Worm (Caenorhabditis elegans) whole organism, L2 larva: ENCODE results near the gene adss-1.
A peak's percentile ranks its signal among the peaks of the same experiment; 100 is the strongest.

Experiments used
- C34F6.9 ChIP-seq: fragments of 150-350 bp; optimal IDR thresholded peaks from 2 replicates; lab custom pipeline; 2014; ENCODE audit warnings: missing biosample characterization, missing genetic modification characterization
- F13H6.1 ChIP-seq: sonication (generic microtip); optimal IDR thresholded peaks from 2 replicates; lab custom pipeline; 2016; ENCODE audit warnings: missing genetic modification characterization, missing compliant biosample characterization
- R02D3.7 ChIP-seq: fragments of 150-350 bp; optimal IDR thresholded peaks from 2 replicates; lab custom pipeline; 2014; ENCODE audit warnings: missing biosample characterization, missing genetic modification characterization
- Y55F3AM.14 ChIP-seq: fragments of 200-800 bp; sonication (Bioruptor generic); optimal IDR thresholded peaks from 2 replicates; lab custom pipeline; 2018; ENCODE audit warnings: mild to moderate bottlenecking, missing genetic modification characterization, missing compliant biosample characterization
- ZK546.5 ChIP-seq: sonication (generic microtip); optimal IDR thresholded peaks from 2 replicates; lab custom pipeline; 2017; ENCODE audit warnings: missing biosample characterization, missing genetic modification characterization
- aly-2 ChIP-seq: fragments of 150-350 bp; optimal IDR thresholded peaks from 2 replicates; lab custom pipeline; 2014; ENCODE audit warnings: missing biosample characterization, missing genetic modification characterization
- blmp-1 ChIP-seq: sonication (generic microtip); optimal IDR thresholded peaks from 2 replicates; lab custom pipeline; 2017; ENCODE audit warnings: missing genetic modification characterization, mild to moderate bottlenecking, missing compliant biosample characterization, antibody characterized with exemption, moderate library complexity; ENCODE audit not compliant: insufficient read depth
- ceh-16 ChIP-seq: fragments of 150-350 bp; optimal IDR thresholded peaks from 2 replicates; lab custom pipeline; 2014; ENCODE audit warnings: missing biosample characterization, missing genetic modification characterization
- crh-2 ChIP-seq: sonication (generic microtip); optimal IDR thresholded peaks from 2 replicates; lab custom pipeline; 2017; ENCODE audit warnings: missing biosample characterization, missing genetic modification characterization
- dmd-4 ChIP-seq: sonication (generic microtip); optimal IDR thresholded peaks from 2 replicates; lab custom pipeline; 2017; ENCODE audit warnings: missing biosample characterization, missing genetic modification characterization
- elt-3 ChIP-seq: sonication (generic microtip); optimal IDR thresholded peaks from 2 replicates; lab custom pipeline; 2017; ENCODE audit warnings: missing biosample characterization, missing genetic modification characterization
- fos-1 ChIP-seq: fragments of 150-350 bp; optimal IDR thresholded peaks from 2 replicates; lab custom pipeline; 2014; ENCODE audit warnings: missing biosample characterization, missing genetic modification characterization
- lin-39 ChIP-seq: fragments of 150-350 bp; optimal IDR thresholded peaks from 2 replicates; lab custom pipeline; 2014; ENCODE audit warnings: missing biosample characterization, missing genetic modification reagents, missing genetic modification characterization
- lsy-2 ChIP-seq, 2 experiments: fragments of 150-350 bp in 1 of 2; sonication (generic microtip) in 1 of 2; optimal IDR thresholded peaks; 2 replicates each; lab custom pipeline; 2014 to 2017; ENCODE audit warnings: missing biosample characterization in 2 of 2, missing genetic modification characterization in 2 of 2
- mab-5 ChIP-seq: fragments of 150-350 bp; optimal IDR thresholded peaks from 2 replicates; lab custom pipeline; 2014; ENCODE audit warnings: missing biosample characterization, missing genetic modification characterization
- mbf-1 ChIP-seq: sonication (generic microtip); optimal IDR thresholded peaks from 2 replicates; lab custom pipeline; 2017; ENCODE audit warnings: missing biosample characterization, missing genetic modification characterization
- nhr-10 ChIP-seq: sonication (generic microtip); optimal IDR thresholded peaks from 2 replicates; lab custom pipeline; 2017; ENCODE audit warnings: missing biosample characterization, missing genetic modification characterization
- nhr-11 ChIP-seq: fragments of 150-350 bp; optimal IDR thresholded peaks from 2 replicates; lab custom pipeline; 2014; ENCODE audit warnings: missing biosample characterization, missing genetic modification characterization
- nhr-12 ChIP-seq: fragments of 150-350 bp; optimal IDR thresholded peaks from 2 replicates; lab custom pipeline; 2014; ENCODE audit warnings: missing biosample characterization, missing genetic modification characterization
- nhr-129 ChIP-seq: fragments of 150-350 bp; optimal IDR thresholded peaks from 2 replicates; lab custom pipeline; 2014; ENCODE audit warnings: missing biosample characterization, missing genetic modification characterization
- nhr-21 ChIP-seq: fragments of 150-350 bp; optimal IDR thresholded peaks from 2 replicates; lab custom pipeline; 2014; ENCODE audit warnings: missing biosample characterization, missing genetic modification characterization
- nhr-23 ChIP-seq: fragments of 150-350 bp; optimal IDR thresholded peaks from 2 replicates; lab custom pipeline; 2014; ENCODE audit warnings: missing biosample characterization, missing genetic modification reagents, missing genetic modification characterization
- nhr-25 ChIP-seq: fragments of 150-350 bp; sonication (generic microtip); optimal IDR thresholded peaks from 3 replicates; lab custom pipeline; 2014; ENCODE audit warnings: missing biosample characterization, missing genetic modification characterization
- nhr-6 ChIP-seq: fragments of 150-350 bp; optimal IDR thresholded peaks from 2 replicates; lab custom pipeline; 2014; ENCODE audit warnings: missing biosample characterization, missing genetic modification characterization
- peb-1 ChIP-seq: fragments of 150-350 bp; optimal IDR thresholded peaks from 2 replicates; lab custom pipeline; 2014; ENCODE audit warnings: missing biosample characterization, missing genetic modification characterization
- skn-1 ChIP-seq: sonication (generic microtip); optimal IDR thresholded peaks from 2 replicates; lab custom pipeline; 2017; ENCODE audit warnings: missing biosample characterization, missing genetic modification characterization
- sma-9 ChIP-seq, 2 experiments: fragments of 150-350 bp in 1 of 2; sonication (generic microtip) in 1 of 2; optimal IDR thresholded peaks; 2 replicates each; lab custom pipeline; 2014 to 2016; ENCODE audit warnings: missing genetic modification characterization in 2 of 2, mild to moderate bottlenecking in 1 of 2, missing biosample characterization in 1 of 2, missing compliant biosample characterization in 1 of 2, missing genetic modification reagents in 1 of 2, moderate library complexity in 1 of 2
- snpc-4 ChIP-seq: fragments of 150-350 bp; optimal IDR thresholded peaks from 2 replicates; lab custom pipeline; 2014; ENCODE audit warnings: missing biosample characterization, missing genetic modification characterization
- unc-39 ChIP-seq: fragments of 150-350 bp; optimal IDR thresholded peaks from 2 replicates; lab custom pipeline; 2014; ENCODE audit warnings: missing biosample characterization, missing genetic modification characterization
- unc-55 ChIP-seq: fragments of 150-350 bp; sonication (generic microtip); optimal IDR thresholded peaks from 3 replicates; lab custom pipeline; 2014; ENCODE audit warnings: missing biosample characterization, missing genetic modification reagents, missing genetic modification characterization
- unc-62 ChIP-seq: fragments of 150-350 bp; optimal IDR thresholded peaks from 2 replicates; lab custom pipeline; 2014; ENCODE audit warnings: missing biosample characterization, missing genetic modification reagents, missing genetic modification characterization
- ztf-1 ChIP-seq: fragments of 200-800 bp; sonication (Bioruptor generic); conservative IDR thresholded peaks from 2 replicates; pipeline ENCODE4 v1.3.6; 2022; ENCODE audit warnings: missing genetic modification characterization, missing compliant biosample characterization
- ztf-4 ChIP-seq: fragments of 150-350 bp; optimal IDR thresholded peaks from 2 replicates; lab custom pipeline; 2014; ENCODE audit warnings: missing biosample characterization, missing genetic modification characterization

Gene adss-1

ce11 chrV:4823323-4823682 is at the start of gene adss-1:
Gene adss-1, minus strand, starts transcription at chrV:4823423.
- TF ChIP-seq ZK546.5 (tag; lab: Kevin White, UChicago) (no peak), nhr-23 (tag; lab: Kevin White, UChicago) (no peak), mab-5 (no peak)

ce11 chrV:4871992-4872391 is 48.8 kb upstream of the adss-1 start, which contains the start of gene srd-33:
Gene srd-33, plus strand, starts transcription at chrV:4872292.
- TF ChIP-seq lsy-2 (tag; optimal IDR thresholded peaks at IDR 0.05; lab: Kevin White, UChicago) (no peak), lin-39 (tag; lab: Kevin White, UChicago) (no peak), nhr-11 (tag; lab: Kevin White, UChicago) (no peak), blmp-1 (tag; lab: Kevin White, UChicago) (no peak), ceh-16 (tag; lab: Kevin White, UChicago) (no peak), nhr-12 (tag; lab: Kevin White, UChicago) (no peak), Y55F3AM.14 (no peak), unc-39 (no peak), C34F6.9 (tag; lab: Kevin White, UChicago) (no peak), crh-2 (tag; lab: Kevin White, UChicago) (no peak), nhr-23 (tag; lab: Kevin White, UChicago) (no peak), unc-62 (no peak), nhr-10 (tag; lab: Kevin White, UChicago) (no peak), nhr-129 (tag; lab: Kevin White, UChicago) (no peak), fos-1 (tag; lab: Kevin White, UChicago) (no peak), ztf-1 (GFP tag; lab: Robert Waterston, UW) (no peak), skn-1 (tag; lab: Kevin White, UChicago) (no peak), nhr-6 (no peak), snpc-4 (tag; lab: Kevin White, UChicago) (no peak), aly-2 (no peak)
- TF ChIP-seq, all 48 proteins: peak for 0

- TF ChIP-seq snpc-4 (tag; lab: Kevin White, UChicago) (no peak), nhr-21 (tag; lab: Kevin White, UChicago) (peak; percentile 42), lsy-2 (tag; optimal IDR thresholded peaks at IDR 0.05; lab: Kevin White, UChicago) (peak in 1 of 2 experiments; percentile 32), aly-2 (no peak)
Measured at ce11 chrV:4870627-4871026, 47.4 kb upstream of the adss-1 start.

ce11 chrV:4868698-4869097 is 45.5 kb upstream of the adss-1 start:
- TF ChIP-seq unc-55 (no peak), elt-3 (no peak), nhr-25 (no peak), peb-1 (tag; lab: Kevin White, UChicago) (no peak), F13H6.1 (tag; lab: Kevin White, UChicago) (no peak), sma-9 (GFP tag; optimal IDR thresholded peaks at IDR 0.05; lab: Kevin White, UChicago) (no peak), sma-9 (tag; optimal IDR thresholded peaks at IDR 0.05; lab: Kevin White, UChicago) (no peak)

- TF ChIP-seq lsy-2 (tag; optimal IDR thresholded peaks at IDR 0.05; lab: Kevin White, UChicago), result peak in 1 of 2 experiments; percentile 12
- no peak for TF ChIP-seq ZK546.5 (tag; lab: Kevin White, UChicago)
Measured at ce11 chrV:4867535-4867934, 44.3 kb upstream of the adss-1 start.

- TF ChIP-seq nhr-10 (tag; lab: Kevin White, UChicago), result no peak
- no peak for TF ChIP-seq F13H6.1 (tag; lab: Kevin White, UChicago)
- TF ChIP-seq mbf-1, result no peak
- no peak for TF ChIP-seq ztf-1 (GFP tag; lab: Robert Waterston, UW)
- no peak for TF ChIP-seq R02D3.7 (tag; lab: Kevin White, UChicago)
- no peak for TF ChIP-seq nhr-21 (tag; lab: Kevin White, UChicago)
- TF ChIP-seq dmd-4 (tag; lab: Kevin White, UChicago), result no peak
- no peak for TF ChIP-seq nhr-11 (tag; lab: Kevin White, UChicago)
- no peak for TF ChIP-seq C34F6.9 (tag; lab: Kevin White, UChicago)
- TF ChIP-seq Y55F3AM.14, result no peak
- TF ChIP-seq nhr-25, result no peak
- TF ChIP-seq snpc-4 (tag; lab: Kevin White, UChicago), result no peak
- TF ChIP-seq sma-9 (GFP tag; optimal IDR thresholded peaks at IDR 0.05; lab: Kevin White, UChicago), result no peak
- TF ChIP-seq sma-9 (tag; optimal IDR thresholded peaks at IDR 0.05; lab: Kevin White, UChicago), result no peak
- no peak for TF ChIP-seq lin-39 (tag; lab: Kevin White, UChicago)
- no peak for TF ChIP-seq unc-62
- no peak for TF ChIP-seq ZK546.5 (tag; lab: Kevin White, UChicago)
- no peak for TF ChIP-seq ztf-4 (tag; lab: Kevin White, UChicago)
Measured at ce11 chrV:4865364-4865763, 42.1 kb upstream of the adss-1 start, which contains the start of gene srd-32. Gene srd-32, plus strand, starts transcription at chrV:4865664.
